Worm (Caenorhabditis elegans) whole organism, late embryonic: ENCODE results near the gene str-114.

Experiments
- ceh-19 ChIP-seq: fragments of 200-800 bp; sonication (Bioruptor generic); optimal IDR thresholded peaks from 2 replicates; lab custom pipeline; 2018; ENCODE audit warnings: mild to moderate bottlenecking, missing genetic modification characterization, missing compliant biosample characterization
- ceh-48 ChIP-seq: sonication (generic microtip); optimal IDR thresholded peaks from 2 replicates; lab custom pipeline; 2016; ENCODE audit warnings: missing genetic modification characterization, inconsistent platforms, missing compliant biosample characterization
- ceh-9 ChIP-seq: sonication (generic microtip); optimal IDR thresholded peaks from 2 replicates; lab custom pipeline; 2016; ENCODE audit warnings: mild to moderate bottlenecking, missing genetic modification characterization, inconsistent platforms, missing compliant biosample characterization
- dmd-4 ChIP-seq: sonication (generic microtip); optimal IDR thresholded peaks from 2 replicates; lab custom pipeline; 2016; ENCODE audit warnings: borderline replicate concordance, missing genetic modification characterization, missing compliant biosample characterization
- eyg-1 ChIP-seq: sonication (generic microtip); optimal IDR thresholded peaks from 2 replicates; lab custom pipeline; 2016; ENCODE audit warnings: missing genotype, missing genetic modification characterization, missing compliant biosample characterization
- fkh-6 ChIP-seq: sonication (generic microtip); optimal IDR thresholded peaks from 2 replicates; lab custom pipeline; 2016; ENCODE audit warnings: missing genetic modification characterization, missing compliant biosample characterization
- hlh-6 ChIP-seq: sonication (generic microtip); optimal IDR thresholded peaks from 2 replicates; lab custom pipeline; 2016; ENCODE audit warnings: missing genotype, missing genetic modification characterization, missing compliant biosample characterization
- mec-3 ChIP-seq: sonication (generic microtip); optimal IDR thresholded peaks from 2 replicates; lab custom pipeline; 2016; ENCODE audit warnings: borderline replicate concordance, missing genetic modification characterization, missing compliant biosample characterization
- nfya-1 ChIP-seq: sonication (generic microtip); optimal IDR thresholded peaks from 2 replicates; lab custom pipeline; 2017; ENCODE audit warnings: missing genetic modification characterization, mild to moderate bottlenecking, missing compliant biosample characterization, antibody characterized with exemption, moderate library complexity
- nhr-11 ChIP-seq: fragments of 150-350 bp; optimal IDR thresholded peaks from 2 replicates; lab custom pipeline; 2014; ENCODE audit warnings: missing biosample characterization, missing genetic modification characterization
- pag-3 ChIP-seq: sonication (generic microtip); optimal IDR thresholded peaks from 2 replicates; lab custom pipeline; 2016; ENCODE audit warnings: missing compliant biosample characterization, missing genetic modification characterization, borderline replicate concordance
- pha-4 ChIP-seq: fragments of 150-350 bp; optimal IDR thresholded peaks from 2 replicates; lab custom pipeline; 2018; ENCODE audit warnings: missing biosample characterization, missing genetic modification reagents, missing genetic modification characterization
- ttx-3 ChIP-seq: sonication (generic microtip); optimal IDR thresholded peaks from 2 replicates; lab custom pipeline; 2016; ENCODE audit warnings: missing genetic modification reagents, missing genetic modification characterization, missing compliant biosample characterization

DNA sequence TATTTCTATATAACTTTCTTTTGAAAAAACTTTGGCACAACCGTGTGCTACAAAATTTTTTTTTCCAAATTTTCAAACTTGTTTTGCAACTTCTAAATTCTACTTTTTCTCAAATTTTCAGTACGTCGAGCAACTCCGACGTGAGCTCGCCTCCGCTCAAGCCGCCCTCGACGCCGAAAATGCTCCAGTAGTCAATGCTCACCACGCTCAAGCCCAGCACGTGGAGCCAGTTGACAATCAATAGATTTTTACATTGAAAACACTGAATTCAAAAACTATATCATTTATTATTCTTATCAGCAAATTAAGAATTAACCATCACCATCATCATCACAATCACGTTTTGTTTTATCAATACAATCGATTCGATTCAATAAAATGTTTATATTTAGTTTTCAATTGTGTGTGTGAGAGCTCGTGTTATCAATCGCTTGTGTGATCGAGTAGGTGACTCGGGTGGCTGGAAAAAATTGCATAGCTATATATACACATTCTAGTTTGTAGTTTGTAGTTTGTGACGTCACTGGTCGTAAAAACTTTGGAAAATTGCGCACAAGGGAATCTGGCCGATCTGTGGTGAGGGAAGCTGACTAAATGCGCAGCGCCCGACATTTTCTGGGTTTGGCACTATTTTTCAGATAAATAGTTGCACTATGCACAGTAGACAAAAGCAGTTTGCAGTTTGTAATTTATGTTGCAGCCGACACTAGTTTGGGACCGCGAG, 15.1 kb upstream of the str-114 start:
- TF ChIP-seq pag-3 (tag; lab: Kevin White, UChicago): no peak
- no peak for TF ChIP-seq ceh-48 (tag; lab: Kevin White, UChicago)
- no peak for TF ChIP-seq hlh-6
- TF ChIP-seq pha-4: no peak
- TF ChIP-seq mec-3 (tag; lab: Kevin White, UChicago): no peak
- no peak for TF ChIP-seq ceh-9
- TF ChIP-seq fkh-6 (tag; lab: Kevin White, UChicago): no peak
- TF ChIP-seq dmd-4 (tag; lab: Kevin White, UChicago): no peak
- TF ChIP-seq nfya-1 (tag; lab: Kevin White, UChicago): no peak
- no peak for TF ChIP-seq ttx-3 (tag; lab: Kevin White, UChicago)
- TF ChIP-seq eyg-1 (tag; lab: Kevin White, UChicago): no peak
- no peak for TF ChIP-seq ceh-19 (GFP tag; lab: Kevin White, UChicago)
- TF ChIP-seq nhr-11 (tag; lab: Kevin White, UChicago): no peak
